Fruit fly (Drosophila melanogaster): ENCODE data around the gene CG7330.
A peak's percentile ranks its signal among the peaks of the same experiment; 100 is the strongest.

Gene CG7330

dm6 chr3L:18194998-18195604 is 46.4 kb downstream of the CG7330 start (continued):
- TF ChIP-seq net (GFP tag; optimal IDR thresholded peaks at IDR 0.05), result peak; percentile 86
- peak; percentile 98 for TF ChIP-seq CG6792 (GFP tag; optimal IDR thresholded peaks at IDR 0.05)
- peak; percentile 94 for TF ChIP-seq achi (GFP tag; optimal IDR thresholded peaks at IDR 0.05)
- peak; percentile 48 for TF ChIP-seq CG32006 (GFP tag; optimal IDR thresholded peaks at IDR 0.05)
- TF ChIP-seq CG9139 (GFP tag; optimal IDR thresholded peaks at IDR 0.05), result peak; percentile 72
- TF ChIP-seq Hr4 (GFP tag; optimal IDR thresholded peaks at IDR 0.05), result peak; percentile 7
- TF ChIP-seq ss (GFP tag; optimal IDR thresholded peaks at IDR 0.05), result peak; percentile 90 to 98
- TF ChIP-seq Met (GFP tag; optimal IDR thresholded peaks at IDR 0.05), result peak; percentile 97
- TF ChIP-seq Eip75B (GFP tag; optimal IDR thresholded peaks at IDR 0.05), result peak; percentile 96
- TF ChIP-seq CG10631 (GFP tag; optimal IDR thresholded peaks at IDR 0.05), result peak; percentile 94
- peak; percentile 95 for TF ChIP-seq pdm3 (GFP tag; optimal IDR thresholded peaks at IDR 0.05)
- peak; percentile 96 for TF ChIP-seq Sox15 (GFP tag; optimal IDR thresholded peaks at IDR 0.05)
- peak; percentile 92 for TF ChIP-seq CG10669 (GFP tag; optimal IDR thresholded peaks at IDR 0.05)
- peak; percentile 94 for TF ChIP-seq CG11902 (GFP tag; optimal IDR thresholded peaks at IDR 0.05)
- TF ChIP-seq CG6163 (GFP tag; IDR thresholded peaks at IDR 0.05), result peak; percentile 95
- peak; percentile 21 for TF ChIP-seq CG6276 (GFP tag; optimal IDR thresholded peaks at IDR 0.05)
- TF ChIP-seq lz (GFP tag; optimal IDR thresholded peaks at IDR 0.05), result peak; percentile 97
- peak; percentile 94 for TF ChIP-seq Ets96B (tag; optimal IDR thresholded peaks at IDR 0.05)
- peak; percentile 40; the same call in 1 of the 3 replicates for TF ChIP-seq eg (GFP tag; IDR thresholded peaks at IDR 0.05)
- TF ChIP-seq CG3919 (GFP tag; optimal IDR thresholded peaks at IDR 0.05), result peak; percentile 97

- TF ChIP-seq CG11762 (GFP tag; optimal IDR thresholded peaks at IDR 0.05; ENCODE audit: insufficient read depth) (no peak), fkh (GFP tag; optimal IDR thresholded peaks at IDR 0.05) (peak; percentile 69)
Measured at dm6 chr3L:18198165-18198564, 49.4 kb downstream of the CG7330 start.

dm6 chr3L:18198749-18199148 is 50.0 kb downstream of the CG7330 start:
- TF ChIP-seq CG6792 (GFP tag; optimal IDR thresholded peaks at IDR 0.05) (peak; percentile 58), CG10631 (GFP tag; optimal IDR thresholded peaks at IDR 0.05) (peak; percentile 7), dsx (GFP tag; optimal IDR thresholded peaks at IDR 0.05; ENCODE audit: poor library complexity, severe bottlenecking) (no peak), esn (GFP tag; optimal IDR thresholded peaks at IDR 0.05) (peak; percentile 84), dac (GFP tag; optimal IDR thresholded peaks at IDR 0.05) (no peak), CG3032 (tag; optimal IDR thresholded peaks at IDR 0.05) (no peak), Hr38 (GFP tag; optimal IDR thresholded peaks at IDR 0.05) (no peak), Ets21C (GFP tag; optimal IDR thresholded peaks at IDR 0.05) (peak; percentile 51), net (GFP tag; optimal IDR thresholded peaks at IDR 0.05) (no peak), Sox15 (GFP tag; optimal IDR thresholded peaks at IDR 0.05) (peak; percentile 37), CG8319 (GFP tag; optimal IDR thresholded peaks at IDR 0.05) (peak; percentile 26), cyc (GFP tag; optimal IDR thresholded peaks at IDR 0.05) (peak; percentile 67), CG7368 (GFP tag; optimal IDR thresholded peaks at IDR 0.05) (peak; percentile 24), topi (GFP tag; optimal IDR thresholded peaks at IDR 0.05) (peak; percentile 73), Hr39 (GFP tag; optimal IDR thresholded peaks at IDR 0.05) (peak; percentile 65), CG6854 (GFP tag; optimal IDR thresholded peaks at IDR 0.05) (peak; percentile 56), pdm3 (GFP tag; optimal IDR thresholded peaks at IDR 0.05) (peak; percentile 58), fd59A (GFP tag; optimal IDR thresholded peaks at IDR 0.05) (no peak), lz (GFP tag; optimal IDR thresholded peaks at IDR 0.05) (peak; percentile 61), fkh (GFP tag; optimal IDR thresholded peaks at IDR 0.05) (no peak), eg (GFP tag; IDR thresholded peaks at IDR 0.05) (no peak), CG3919 (GFP tag; optimal IDR thresholded peaks at IDR 0.05) (peak; percentile 65), Sox102F (GFP tag; optimal IDR thresholded peaks at IDR 0.05) (peak; percentile 80), Eip78C (GFP tag) (peak; percentile 93), CG8632 (GFP tag; optimal IDR thresholded peaks at IDR 0.05) (peak; percentile 61), CG31627 (GFP tag; optimal IDR thresholded peaks at IDR 0.05) (peak; percentile 67), CG32006 (GFP tag; optimal IDR thresholded peaks at IDR 0.05) (no peak), Blimp-1 (GFP tag; optimal IDR thresholded peaks at IDR 0.05) (peak; percentile 47), Eip93F (GFP tag; optimal IDR thresholded peaks at IDR 0.05) (no peak), CG6808 (GFP tag; optimal IDR thresholded peaks at IDR 0.05) (no peak), ss (GFP tag; optimal IDR thresholded peaks at IDR 0.05) (no peak), CG34406 (GFP tag; optimal IDR thresholded peaks at IDR 0.05) (peak; percentile 62), CG8119 (GFP tag; IDR thresholded peaks at IDR 0.05) (no peak), svp (GFP tag) (peak; percentile 91), CG9139 (GFP tag; optimal IDR thresholded peaks at IDR 0.05) (no peak), CG11294 (GFP tag; IDR thresholded peaks at IDR 0.05) (no peak)
